Fruit fly (Drosophila melanogaster): ENCODE results near the gene CG2924.

The CG2924 gene

DNA sequence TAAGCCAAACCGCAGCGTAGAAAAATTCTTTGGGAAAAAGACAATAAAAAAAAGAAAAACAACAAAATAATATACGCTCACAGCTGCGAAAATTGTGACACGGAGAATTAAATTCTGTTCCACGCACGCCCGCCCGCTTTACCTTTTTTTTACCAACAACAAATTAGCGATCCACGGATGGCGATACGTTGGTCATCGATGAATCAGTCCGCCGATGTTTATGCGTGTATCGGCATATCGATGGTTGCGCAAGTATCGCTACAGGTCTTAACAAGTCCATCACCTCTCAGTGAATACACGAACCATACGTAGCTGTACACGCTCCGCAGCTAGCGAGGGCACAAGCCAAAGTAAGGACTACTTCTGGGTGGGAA lies at the start of gene CG2924:
Gene CG2924 (minus strand): TSS at position 205 of the 374 bp plus-strand sequence.
- peak; percentile 10 for TF ChIP-seq noc (tag; optimal IDR thresholded peaks at IDR 0.05)

DNA sequence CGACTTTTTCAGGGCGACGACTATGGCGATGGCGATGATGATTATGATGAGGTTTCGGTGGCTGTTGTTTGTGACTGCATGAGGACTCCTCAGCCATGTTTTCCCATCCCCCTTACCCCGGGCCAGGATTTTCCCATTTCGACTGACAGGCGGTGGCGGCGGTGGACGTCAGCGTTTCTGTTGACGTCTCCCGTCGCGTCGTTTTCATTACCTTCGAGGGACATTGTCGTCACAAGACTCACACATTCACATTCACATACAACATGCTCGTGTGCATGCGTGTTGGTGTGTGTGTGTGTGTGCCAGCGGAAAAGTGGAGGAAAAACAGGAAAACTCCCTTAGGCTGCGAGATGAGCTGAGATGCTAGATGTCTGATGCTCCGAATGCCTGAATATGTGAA lies 49.2 kb upstream of the CG2924 start:
- TF ChIP-seq noc (tag; optimal IDR thresholded peaks at IDR 0.05), result no peak

DNA sequence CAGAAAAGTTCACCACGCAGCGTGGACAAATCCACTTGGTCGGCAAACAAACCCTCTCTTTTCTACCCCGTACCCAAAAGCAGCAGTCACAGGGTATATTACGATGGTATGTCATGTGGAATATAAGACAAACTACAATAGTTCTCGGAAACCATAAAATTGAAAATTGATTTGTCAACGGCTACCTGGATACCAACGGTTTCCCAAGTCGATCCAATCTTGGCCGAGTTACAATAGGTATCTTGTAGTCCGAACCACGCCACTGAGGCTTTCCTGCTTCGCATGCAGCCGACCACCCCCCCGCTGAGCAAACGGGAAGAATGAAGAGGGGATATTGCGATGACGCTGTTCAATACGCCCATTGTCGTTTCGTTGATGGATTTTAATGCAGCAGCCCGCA lies 47.8 kb upstream of the CG2924 start:
- TF ChIP-seq noc (tag; optimal IDR thresholded peaks at IDR 0.05), result no peak

DNA sequence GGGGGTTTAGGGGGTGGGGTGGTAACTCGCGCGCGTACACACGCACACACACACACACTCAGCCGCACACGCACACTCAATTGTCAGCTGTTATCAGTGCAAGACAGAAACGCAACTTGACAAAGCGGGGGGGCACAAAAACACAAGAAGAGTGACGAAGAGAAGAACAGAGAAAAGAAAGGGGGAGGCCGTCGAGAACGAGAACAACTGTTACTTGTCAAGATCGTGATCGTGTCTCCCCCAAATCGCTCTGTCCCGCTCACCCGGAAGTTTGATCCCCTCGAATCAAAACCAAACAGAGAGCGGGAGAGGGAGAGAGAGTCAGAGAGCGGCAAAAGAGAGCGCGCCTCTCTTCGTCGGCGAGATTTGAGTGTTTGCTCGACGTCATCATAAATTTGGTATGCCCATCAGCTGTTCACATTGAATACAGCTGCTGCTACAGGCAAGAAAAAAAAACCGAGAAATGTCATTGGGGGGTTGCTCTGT lies 46.8 kb upstream of the CG2924 start:
- peak; percentile 26 for TF ChIP-seq noc (tag; optimal IDR thresholded peaks at IDR 0.05)

DNA sequence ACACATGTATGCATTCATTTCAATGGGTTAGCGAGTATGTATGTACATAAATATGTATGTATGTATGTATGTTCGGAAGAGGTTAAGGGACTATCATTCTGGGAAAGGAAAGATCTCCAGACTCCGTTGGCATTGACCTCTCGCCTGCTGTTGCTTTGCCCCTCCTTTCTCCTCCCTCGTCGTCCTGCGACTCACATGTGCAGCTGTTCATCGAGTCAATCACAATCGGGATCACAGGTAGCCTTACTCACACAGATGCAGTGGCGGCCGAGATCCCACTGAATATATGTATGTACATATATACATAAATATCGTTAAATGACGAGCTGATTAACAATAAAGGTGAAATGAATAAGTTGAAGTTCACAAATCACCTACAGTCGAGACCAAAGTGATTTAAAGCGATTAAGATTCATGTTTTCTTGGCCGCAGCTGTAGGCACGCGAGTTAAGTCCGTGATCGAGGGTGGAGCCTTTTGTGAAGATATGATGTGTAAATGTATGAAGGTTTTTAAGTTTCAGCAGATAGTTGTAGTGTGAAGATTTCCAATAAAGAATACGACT lies 37.9 kb upstream of the CG2924 start:
- TF ChIP-seq noc (tag; optimal IDR thresholded peaks at IDR 0.05), result no peak

DNA sequence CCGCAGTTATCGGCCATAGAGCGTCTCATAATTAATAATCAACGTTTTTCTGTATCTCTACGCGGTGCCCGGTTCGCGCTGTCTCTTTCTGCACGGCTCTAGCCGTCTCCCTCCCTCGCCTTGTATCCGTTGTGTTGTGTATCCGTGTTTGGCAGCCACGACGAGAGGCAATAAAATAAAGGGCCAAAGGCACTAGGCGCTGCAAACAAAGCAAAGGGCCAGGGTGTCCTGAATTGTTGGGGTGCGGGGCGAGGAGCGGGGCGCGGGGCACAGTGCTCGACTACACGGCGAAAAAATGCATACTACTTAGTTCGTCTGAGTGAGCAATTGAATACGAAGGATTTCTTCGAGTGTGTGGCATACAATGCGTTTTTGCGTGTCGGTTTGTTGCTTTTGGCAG lies 37.0 kb upstream of the CG2924 start:
- TF ChIP-seq noc (tag; optimal IDR thresholded peaks at IDR 0.05), result no peak

DNA sequence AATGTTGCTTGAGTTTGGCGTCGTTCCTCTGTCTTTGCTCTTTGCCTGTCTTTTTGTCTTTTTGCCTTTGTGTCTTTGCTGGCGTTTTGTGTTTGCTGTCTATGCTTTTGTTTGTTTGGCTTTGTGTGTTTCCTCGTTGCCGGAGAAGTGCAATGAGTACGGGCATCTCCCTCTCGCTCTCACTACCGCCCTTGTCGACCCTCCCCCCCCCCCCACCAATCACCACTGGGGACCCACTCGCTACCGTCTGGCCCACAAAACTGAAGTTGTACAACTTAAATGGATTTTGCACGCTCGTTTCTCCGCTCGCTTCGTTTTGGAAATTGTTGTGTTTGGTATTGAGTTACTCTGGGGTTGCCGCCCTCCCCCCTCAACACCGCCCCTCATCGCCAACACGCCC lies 36.2 kb upstream of the CG2924 start:
- TF ChIP-seq noc (tag; optimal IDR thresholded peaks at IDR 0.05), result no peak

DNA sequence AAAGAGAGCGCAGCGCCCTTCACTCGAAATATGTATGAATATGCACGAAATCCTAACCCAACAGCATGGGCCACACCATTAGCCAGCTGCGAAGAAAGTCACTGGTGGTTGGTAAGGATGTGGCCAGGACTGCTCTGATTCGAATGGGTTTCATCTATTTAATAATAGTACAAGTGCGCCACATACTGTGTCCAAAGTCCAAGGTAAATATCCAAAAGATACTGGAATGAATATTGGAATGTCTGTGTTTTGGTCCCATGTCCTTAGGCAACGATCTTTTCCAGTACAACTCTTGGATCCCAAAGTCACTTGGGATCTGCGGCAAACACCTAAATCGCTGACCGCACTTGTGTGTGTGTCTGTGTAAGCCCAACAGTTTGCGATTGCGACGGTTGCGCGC lies 35.7 kb upstream of the CG2924 start:
- peak; percentile 36 for TF ChIP-seq noc (tag; optimal IDR thresholded peaks at IDR 0.05)

DNA sequence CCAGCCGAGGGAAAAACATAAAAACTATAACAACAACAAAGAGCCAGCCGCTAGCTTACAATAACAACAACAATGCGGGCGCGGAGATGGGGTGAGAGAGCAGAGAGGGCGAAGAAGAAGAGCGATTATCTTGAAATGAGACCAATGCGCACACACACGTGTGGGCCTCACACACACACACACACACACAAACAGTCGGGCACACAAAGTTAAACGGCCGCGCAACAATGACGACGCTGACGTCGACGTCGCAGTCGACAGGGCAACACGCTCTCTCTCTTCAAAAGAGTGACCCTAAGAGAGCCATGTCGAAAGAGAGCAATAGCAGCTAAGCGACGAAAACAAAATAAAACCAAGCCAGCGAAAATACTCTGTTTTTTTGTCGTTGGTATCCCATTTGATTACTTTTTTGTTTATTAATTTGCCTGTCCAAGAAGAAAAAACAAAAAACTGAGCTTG lies 35.3 kb upstream of the CG2924 start:
- TF ChIP-seq noc (tag; optimal IDR thresholded peaks at IDR 0.05), result peak; percentile 46

DNA sequence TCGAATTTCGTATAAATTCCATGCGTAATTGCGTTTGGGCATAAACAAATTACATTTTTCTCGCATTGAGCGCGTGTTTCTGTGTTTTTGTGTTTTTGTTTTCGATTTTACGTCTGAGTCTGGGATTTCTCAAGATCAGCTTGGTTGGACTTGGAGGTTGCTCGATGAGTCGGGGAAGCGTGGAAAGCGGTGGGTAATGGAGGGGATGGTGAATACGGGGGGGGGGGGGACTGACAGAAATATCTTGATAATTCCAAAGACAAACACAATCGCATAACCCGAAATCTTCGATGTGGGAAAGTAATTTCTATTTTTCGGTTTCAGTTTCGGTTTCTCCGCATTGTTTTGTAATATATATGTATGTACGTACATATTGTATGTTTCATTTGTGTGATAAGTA lies 34.7 kb upstream of the CG2924 start:
- no peak for TF ChIP-seq noc (tag; optimal IDR thresholded peaks at IDR 0.05)

DNA sequence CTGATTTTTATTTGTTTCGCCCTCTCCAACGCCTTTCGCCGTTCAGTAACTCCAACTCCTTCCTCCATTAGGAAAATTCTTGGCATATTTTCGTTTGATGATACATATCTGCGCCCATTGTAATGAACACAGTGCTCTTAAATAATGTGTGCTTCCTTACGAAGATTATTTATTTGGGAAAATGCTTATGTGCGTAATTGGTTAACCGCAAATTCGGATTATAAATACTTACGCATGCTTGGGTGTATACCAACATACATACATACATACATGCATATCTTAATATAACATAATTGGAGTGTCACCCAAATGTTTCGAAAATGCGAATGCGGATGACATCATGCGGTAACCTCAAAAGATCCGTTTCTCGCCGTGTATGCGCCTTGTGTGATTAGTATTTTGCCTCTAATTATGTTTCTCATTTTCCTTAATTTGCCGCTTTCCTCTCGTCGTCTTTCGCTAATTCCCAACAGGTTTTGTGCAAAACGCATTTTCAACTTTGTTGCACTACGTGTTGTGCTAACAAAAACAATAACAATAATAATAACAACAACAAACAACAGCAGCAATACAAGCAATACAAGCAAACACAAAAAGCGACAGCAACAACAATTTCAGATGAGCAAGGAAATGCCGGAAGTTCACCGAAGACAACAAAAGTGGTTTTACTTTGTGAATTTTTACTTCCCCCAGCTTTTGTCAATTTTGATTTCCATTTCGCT lies 34.1 kb upstream of the CG2924 start:
- TF ChIP-seq noc (tag; optimal IDR thresholded peaks at IDR 0.05), result no peak

DNA sequence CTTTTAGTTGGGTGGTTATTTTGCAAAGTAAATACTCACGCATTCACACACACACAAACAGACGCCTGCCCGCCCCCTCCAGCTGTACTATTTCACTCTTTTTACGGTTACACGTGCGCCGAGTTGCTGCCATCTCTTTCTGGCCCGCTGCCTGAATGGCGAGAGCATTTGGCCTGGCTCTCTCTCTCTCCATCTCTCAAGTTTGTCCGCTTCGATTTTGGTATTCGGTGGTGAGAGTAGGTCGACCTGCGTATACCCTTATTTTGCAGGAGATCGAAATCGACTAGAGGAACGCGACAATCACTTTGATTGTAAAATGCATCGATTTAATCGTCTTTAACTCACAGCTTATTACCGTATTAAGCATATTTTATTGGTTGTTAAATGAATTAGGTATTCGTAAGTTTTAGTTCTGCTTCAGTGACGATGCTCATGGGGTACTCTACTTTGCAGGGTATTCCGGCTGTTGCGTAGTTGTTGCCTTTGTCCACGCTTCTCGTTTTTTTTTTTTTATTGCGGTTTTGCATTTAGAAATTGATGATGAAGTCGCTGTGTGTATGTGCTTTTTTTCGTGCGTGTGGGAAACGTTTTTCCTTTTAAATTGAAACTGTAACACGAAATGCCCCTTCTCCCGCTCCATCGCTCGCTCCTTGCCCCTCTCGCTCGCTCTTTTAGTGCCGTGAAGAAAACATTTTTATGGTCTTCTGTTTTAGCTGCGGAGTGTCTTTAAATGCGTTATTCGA lies 33.4 kb upstream of the CG2924 start:
- TF ChIP-seq noc (tag; optimal IDR thresholded peaks at IDR 0.05), result peak; percentile 95

DNA sequence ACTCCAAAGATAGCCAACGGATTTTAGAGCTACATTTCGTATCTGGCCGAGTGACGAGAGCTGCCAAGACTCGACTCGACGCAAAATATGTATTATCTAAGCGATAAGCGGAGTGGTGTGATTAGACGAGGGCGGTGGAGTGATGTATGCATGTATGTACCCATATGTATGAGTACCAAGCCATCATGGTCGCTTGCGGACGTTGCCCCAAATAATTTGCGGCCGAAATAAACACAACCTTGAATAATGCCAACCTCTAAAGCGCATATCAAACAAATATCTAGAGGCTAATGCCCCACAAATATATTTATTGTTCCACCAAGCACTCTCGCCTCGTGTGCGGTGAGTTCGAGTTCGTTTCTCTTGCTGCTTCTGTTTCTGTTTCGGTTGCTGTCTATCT lies 32.3 kb upstream of the CG2924 start:
- no peak for TF ChIP-seq noc (tag; optimal IDR thresholded peaks at IDR 0.05)

DNA sequence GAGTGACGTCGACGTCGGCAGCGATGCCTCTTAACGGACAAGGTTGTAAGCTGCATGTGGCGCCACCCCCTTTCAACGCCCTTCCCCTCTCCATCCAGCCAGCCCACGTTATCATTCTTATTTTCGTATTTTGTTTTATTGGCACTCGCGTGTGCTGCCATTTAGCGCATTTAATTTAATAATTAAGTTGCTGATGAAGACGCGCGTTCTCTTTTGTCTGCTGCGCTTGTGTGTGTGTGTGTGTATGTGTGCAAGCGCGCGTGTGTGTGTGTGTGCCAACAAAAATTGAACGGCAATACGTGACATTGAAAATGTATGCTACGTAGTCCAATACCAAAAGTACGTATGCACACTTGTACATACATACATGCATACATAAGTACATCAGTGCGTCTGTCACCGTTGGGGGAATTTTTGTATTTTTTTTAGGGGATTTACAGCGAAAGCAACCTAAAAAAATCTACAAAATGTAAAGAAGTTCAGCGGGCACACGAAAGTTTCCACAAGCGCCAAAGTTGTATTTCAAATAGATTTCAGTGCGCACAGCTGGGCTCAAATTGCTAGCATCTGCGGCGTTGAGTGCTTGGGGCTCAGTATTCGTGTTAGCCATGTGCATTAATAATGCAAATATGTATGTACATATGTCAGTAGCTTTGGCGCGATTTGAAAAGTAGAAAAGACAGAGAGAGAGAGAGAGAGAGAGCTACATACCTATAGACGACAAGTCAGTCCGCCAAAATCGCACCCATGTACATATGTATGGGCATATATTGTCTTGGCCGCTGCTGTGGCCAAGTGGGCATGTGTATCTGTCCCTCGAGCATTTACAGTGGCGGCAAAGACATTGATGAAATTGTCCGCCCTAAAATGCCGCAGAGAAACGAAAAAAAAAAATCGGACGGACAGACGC lies 31.3 kb upstream of the CG2924 start:
- TF ChIP-seq noc (tag; optimal IDR thresholded peaks at IDR 0.05), result peak; percentile 41

DNA sequence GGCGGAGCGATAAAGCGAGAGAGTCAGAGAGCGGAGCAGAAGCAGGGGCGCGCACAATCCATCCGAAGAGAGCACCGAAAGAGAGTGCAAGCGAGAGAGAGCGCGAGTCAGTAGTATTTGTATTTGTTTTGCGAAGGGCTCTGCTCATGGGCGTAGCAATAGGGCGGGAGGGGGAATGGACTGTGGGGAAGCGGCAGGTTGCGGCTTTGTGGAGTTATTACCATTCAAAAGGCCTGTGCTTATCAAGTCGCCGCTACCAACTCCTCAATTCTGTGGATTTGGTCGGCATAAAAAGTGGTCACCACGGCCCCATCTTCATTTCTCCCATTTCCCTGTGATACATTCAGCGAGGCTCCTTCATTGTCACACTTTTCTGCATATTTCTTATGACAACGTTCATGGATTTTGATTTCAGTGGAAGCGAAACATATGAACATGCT lies 30.5 kb upstream of the CG2924 start:
- peak; percentile 81 for TF ChIP-seq noc (tag; optimal IDR thresholded peaks at IDR 0.05)
